Fruit fly (Drosophila melanogaster): Measurements from ENCODE around the gene CG9368.

CG9368 gene

DNA sequence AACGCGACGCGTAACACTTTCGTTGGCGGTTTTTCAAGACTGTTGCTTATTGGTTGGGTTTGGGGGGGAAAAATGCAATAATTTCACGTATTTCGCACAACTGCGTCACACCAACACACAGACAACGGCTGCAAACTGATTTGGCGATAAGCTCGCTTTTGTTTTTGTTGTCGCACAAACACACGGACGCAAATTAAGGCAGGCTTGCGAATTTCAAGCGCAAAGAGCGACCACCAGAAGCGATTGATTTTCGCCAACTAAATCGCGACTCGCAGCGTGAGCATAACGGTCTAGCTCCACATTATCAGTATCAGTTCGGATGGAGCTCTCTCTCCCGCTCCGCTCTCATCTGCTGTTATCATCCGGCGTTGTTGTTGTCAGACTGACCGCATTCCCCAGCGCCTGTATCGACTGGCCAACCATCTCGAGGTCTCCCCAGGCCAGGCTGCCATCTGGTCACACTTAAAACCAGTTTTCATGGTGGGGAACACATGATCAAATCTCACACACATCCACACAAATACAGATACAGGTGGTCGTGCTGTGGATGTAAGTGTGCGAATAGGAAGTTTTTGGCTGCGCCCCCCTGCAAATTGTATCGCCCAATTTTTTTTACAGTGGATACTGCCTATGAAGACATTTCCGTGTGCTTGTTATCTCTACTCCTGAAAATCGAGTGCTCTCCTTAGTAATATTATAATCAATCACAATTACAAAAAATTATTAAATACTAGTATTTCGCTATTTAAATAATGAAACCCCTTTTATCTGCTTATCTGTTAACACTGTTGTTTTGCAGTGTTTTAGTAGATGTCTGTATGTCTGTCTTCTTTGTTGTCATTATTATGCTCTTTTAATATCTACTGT is 31.6 kb downstream of the CG9368 start:
- peak; percentile 93 for TF ChIP-seq noc (tag; optimal IDR thresholded peaks at IDR 0.05)

DNA sequence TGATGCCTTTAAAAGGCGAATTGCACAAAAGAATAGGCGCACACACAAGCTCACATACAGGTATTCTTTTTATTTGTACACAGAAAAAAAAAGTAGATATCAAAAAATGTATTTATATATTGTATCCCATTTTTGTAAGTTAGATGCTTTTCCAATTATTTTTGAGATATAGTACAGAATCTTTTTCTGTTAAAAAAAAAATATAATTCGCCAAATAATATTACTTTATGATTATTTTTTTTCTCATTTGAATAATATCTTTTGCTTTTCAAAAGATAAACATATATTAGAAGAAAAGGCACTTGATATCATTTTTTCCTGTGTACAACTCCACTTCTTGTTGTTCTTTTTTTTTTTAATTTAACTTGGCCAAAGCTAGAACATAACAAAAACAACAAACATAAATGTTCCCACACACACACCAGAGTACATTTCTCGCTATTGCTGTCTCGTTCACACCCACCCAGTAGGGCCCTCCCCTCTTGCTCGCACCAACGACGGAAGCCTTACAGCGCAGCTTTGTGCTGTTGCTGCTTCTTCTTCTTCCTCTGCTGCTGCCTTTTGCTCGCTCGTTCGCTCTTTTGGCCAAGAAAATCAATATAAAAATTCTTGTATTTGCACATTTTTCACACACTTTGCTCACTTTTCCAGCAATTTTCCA is 33.5 kb downstream of the CG9368 start:
- TF ChIP-seq noc (tag; optimal IDR thresholded peaks at IDR 0.05) = peak; percentile 78

DNA sequence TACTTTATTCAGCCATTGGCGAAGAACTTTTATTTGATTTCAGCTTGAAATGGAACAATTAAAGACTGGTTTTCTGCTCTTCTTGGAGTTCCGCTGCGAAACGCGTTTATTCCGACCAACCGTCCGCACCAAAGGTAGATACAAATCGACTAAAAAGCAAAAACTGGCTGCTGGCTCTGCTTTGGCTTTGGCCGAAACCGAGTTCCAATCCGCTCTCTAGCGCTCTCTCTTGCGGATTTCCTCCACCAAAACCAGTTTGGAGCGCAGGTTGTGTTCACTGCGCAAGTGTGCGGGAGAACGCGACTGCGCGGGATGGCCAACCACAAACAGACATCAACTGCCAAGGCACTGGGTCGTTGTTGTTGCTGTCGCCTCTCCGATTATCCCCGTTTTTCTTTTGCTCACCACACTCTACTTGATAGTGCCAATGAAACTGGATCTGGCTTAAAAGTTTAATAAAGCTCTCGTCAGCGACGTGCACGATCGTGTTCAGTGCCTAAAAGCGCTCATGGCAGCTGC is 34.1 kb downstream of the CG9368 start, which contains the start of gene wnd:
wnd (minus strand) TSS at position 306 of the 519 bp plus-strand sequence.
- no peak for TF ChIP-seq noc (tag; optimal IDR thresholded peaks at IDR 0.05)

DNA sequence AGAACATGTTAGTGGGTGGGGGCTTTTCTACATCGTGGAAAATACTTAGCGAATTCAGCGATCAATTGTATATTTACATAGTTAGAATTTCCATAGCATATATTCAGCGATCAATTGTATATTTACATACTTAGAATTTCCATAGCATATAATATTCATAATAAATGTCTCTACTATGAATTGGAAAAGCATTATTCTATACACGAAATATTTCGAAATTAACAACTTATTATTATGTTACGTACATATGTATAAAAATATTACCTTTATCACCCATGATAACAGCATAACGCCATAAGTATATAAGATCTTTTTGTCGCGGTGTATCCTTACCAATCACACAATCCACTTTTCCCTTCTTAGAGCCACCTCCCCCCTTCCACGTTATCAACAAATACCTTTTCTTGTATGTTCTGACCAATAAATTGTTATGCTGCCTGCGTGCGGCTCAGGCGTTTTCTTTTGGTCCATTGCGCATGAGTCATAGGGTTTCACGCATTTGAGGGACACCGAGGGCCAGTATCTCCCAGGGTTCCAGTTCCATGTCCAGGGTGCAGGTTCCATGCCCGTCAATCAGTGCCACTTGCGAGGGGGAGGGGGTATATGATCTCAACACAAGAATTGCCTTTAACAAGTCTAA is 35.5 kb downstream of the CG9368 start:
- no peak for TF ChIP-seq noc (tag; optimal IDR thresholded peaks at IDR 0.05)

DNA sequence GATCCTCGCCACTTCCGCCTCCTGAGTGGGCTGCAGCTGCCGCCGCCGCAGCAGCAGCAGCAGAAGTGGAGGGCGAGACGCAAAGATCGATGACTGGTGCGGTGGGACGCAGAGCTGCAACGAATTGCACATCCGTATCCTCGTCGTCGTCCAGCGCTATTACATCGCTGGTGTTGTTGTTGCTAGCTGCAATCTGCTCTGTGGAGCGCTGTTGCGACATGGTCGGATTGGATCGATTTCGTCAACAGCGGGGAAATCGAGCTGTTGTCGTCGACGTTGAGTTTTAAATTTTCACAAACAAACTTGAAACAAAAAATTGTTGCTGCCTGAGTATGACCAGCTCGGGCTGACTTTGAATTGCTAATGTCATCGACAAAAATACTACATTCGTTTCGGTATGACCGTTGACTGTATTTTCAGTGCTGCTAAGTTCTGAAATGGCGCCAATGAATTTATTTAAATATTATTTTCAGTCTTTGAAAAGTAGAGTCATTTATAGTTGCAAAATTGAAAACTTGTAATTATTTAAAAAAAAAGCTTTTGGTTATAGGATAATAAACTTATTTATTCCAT is 41.1 kb downstream of the CG9368 start, which contains the start of gene Rnf146:
Rnf146 (minus strand) TSS at position 369 of the 573 bp plus-strand sequence.
- TF ChIP-seq noc (tag; optimal IDR thresholded peaks at IDR 0.05) = no peak

DNA sequence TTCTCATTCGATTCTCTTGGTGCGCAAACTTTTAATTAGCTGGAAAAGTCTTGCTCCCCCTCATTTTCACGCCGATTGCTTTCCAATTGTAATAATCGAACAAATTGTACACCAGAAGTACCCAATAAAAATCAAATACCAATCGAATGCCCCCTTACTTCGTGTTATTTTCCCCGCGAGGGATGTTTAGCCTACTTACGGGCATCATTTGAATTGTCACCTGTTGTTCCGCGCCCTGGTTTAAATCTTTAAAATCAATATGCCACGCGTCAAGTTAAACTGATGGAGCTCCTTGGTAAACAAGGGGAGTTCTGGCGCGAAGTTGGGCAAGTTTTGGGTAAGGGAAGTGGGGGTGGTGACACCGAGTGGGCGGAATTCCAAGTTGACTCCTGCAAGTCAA is 44.9 kb downstream of the CG9368 start:
- no peak for TF ChIP-seq noc (tag; optimal IDR thresholded peaks at IDR 0.05)

DNA sequence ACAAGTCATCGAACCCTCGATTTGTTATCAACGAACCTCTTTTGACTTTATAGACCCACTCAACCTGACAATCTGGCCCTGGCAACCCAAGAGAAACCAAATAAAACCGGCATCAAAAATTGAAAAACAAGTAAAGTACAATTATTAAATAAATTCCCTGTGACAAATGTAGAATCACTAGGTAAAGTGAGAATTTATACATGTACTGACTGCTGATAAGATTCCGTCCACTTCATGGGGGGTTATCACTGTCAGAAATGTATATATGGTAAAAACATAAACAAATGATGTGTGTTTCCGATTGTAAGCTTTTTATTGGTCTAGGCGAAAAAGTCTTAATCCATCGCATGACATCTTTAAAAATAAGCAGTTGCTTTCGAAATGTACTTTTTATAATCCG is 47.2 kb downstream of the CG9368 start:
- TF ChIP-seq noc (tag; optimal IDR thresholded peaks at IDR 0.05) = peak; percentile 91

DNA sequence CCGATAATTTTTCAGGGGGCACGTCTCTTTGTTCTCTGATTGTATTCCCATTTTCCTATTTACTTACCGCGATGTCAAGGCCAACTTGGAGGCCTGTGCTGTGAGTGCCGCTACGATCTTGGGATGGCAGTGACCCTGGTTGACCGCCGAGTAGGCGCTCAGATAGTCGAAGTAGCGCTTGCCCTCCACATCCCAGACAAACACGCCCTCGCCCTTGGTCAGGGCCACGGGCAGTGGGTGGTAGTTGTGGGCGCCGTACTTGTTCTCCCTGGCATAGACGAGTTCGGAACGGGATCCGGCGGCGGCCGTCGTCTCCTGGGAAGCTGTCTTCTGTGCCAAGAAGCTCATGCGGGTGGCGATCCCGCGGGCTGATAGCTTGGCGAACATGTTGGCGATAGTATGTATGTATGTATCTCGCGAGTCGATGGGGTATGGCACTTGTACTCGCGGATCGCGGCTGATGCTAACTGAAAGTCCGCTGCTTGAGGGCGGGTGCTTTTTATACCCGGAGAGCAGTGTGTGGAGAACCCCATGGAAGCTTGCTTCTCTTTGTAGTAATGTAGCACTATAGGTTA is 48.0 kb downstream of the CG9368 start, which contains the start of gene Oat:
Oat (minus strand) TSS at position 478 of the 575 bp plus-strand sequence.
- no peak for TF ChIP-seq noc (tag; optimal IDR thresholded peaks at IDR 0.05)

DNA sequence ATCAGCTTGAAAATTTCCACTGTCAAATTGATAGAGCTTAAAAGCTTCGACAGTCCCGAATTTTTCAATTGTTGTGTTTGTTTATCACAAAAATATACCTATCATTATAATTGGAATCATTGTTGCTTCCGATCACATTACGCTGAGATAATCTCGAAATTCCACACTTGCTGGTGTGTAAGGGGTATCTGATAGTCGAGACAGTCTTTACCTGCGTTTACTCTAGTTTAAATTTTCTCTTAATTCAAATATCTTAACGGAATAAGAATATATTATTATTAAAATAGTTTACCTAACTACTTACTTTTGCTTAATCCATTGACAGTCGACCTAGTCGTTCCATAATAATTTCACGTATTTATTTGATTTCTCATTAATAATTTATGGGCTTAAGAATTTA is 48.7 kb downstream of the CG9368 start:
- TF ChIP-seq noc (tag; optimal IDR thresholded peaks at IDR 0.05) = no peak

DNA sequence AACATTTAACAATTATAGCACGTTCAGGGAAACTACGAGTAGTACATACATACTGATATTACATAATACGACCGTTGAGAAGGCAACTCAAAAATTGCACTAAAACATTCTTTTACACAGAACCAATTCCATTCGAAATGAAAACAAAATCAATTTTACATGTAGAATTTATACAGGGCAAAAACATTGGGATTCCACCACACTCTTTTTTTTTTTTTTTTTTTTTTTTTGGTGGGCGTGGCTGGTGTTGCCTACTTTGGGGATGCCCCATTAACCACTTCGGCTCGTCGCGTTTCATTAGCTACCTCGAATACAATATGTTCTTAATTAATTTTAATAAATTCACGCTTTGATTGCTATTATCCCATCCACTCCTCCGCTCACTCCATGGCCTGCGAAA is 49.2 kb downstream of the CG9368 start:
- TF ChIP-seq noc (tag; optimal IDR thresholded peaks at IDR 0.05) = no peak

DNA sequence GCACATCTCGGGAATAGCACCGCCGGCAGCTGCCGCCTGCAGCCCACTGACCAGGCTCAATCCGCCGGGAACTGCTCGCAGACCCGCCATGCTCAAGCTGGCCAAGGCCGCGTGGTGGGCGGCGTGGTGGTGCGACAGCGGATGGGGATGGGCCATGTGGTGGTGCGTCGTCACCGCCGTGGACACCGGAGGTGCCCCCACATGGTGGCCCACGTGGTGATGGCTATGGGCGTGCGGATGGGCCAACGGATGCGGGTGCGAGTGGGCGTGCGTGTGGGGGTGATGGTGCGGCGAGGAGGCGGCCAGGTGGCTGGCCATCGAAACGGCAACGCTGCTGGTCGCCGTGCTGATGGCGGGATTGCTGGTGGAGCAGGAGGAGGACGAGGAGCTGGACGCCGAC is 52.0 kb downstream of the CG9368 start:
- no peak for TF ChIP-seq noc (tag; optimal IDR thresholded peaks at IDR 0.05)

All from whole organism, larva.